Worm (Caenorhabditis elegans) whole organism, dauer: ENCODE data around the gene rpl-32.

Experiments
- unc-62 ChIP-seq: sonication (generic microtip); optimal IDR thresholded peaks from 2 replicates; lab custom pipeline; 2017; ENCODE audit warnings: missing biosample characterization, missing genetic modification reagents, missing genetic modification characterization

Gene rpl-32

DNA sequence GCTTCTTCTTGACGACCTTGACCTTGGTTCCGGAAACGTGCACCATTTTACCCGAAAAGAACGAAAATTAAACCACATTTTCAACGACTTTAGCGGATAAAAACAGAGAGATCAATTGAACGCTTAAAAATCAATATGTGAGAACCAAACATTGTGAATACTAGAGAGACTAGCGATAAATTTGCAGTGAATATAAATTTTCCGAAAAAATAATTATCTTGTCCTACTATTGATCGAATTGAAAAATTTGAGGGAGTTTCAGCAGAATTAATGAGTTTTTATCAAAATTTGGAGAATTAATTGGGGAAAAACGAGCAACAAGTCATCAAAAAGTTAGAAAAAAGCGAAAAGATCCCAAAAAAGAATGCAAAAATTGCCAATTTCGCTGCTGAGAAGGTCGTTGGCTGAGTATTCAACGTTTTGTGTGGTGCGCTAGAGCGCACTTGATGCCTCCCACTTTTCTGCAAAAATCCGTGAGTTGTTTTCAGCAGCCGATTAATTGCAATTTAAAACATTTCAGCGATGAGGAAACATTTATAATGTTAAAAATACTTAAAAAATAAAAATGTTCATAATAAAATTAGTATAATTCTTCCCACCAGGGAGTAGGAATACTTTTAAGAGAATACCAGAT is at the start of gene rpl-32:
rpl-32 (minus strand) TSS at position 51 of the 634 bp plus-strand sequence.
- no peak for TF ChIP-seq unc-62

DNA sequence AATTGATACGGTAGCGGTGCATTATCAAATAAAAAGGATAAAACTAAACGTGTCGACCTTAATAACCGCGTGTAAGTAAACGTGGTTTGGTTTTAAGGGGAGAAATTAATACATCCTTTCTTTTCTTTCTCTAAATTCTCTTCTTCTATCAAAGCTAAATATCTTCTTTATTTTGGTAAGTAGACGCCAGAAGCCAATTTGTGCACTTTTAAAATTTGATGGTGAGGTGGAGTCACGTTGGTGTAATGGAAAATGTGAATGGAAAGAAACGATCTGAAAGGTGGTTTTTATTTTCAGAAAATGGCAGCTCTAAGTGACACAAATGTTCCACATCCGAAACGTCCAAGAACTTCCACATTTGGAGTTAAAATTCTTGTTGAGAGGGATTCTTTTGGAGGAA is 43.9 kb upstream of the rpl-32 start, which contains the start of gene T24H10.5:
T24H10.5 (plus strand) TSS at position 301 of the 400 bp plus-strand sequence.
- TF ChIP-seq unc-62, result no peak

DNA sequence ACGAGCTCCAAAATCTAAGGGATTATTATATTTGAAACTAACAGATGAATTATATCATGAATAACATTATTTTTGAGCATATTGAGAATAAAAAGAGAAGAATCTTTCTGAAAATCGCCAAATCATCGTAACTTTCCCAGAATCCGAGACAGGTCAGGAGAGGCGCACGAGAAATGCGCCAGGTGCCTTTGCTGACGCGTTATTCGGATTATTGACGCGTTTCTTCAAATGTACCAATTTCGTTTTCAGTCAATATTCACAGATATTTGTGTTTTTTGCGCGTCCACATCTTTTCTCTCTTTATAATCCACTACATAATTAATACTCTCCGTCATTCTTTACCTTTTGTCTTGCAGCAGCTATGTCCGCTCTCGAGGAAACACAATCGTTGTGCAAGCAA is 42.1 kb upstream of the rpl-32 start, which contains the start of gene T24H10.1:
T24H10.1 (plus strand) TSS at position 355 of the 400 bp plus-strand sequence.
- TF ChIP-seq unc-62, result no peak

ce11 chrII:9098505-9098904 is 41.6 kb upstream of the rpl-32 start, which contains the start of gene clh-5:
Gene clh-5 (minus strand): TSS chrII:9098605.
- TF ChIP-seq unc-62, result no peak

DNA sequence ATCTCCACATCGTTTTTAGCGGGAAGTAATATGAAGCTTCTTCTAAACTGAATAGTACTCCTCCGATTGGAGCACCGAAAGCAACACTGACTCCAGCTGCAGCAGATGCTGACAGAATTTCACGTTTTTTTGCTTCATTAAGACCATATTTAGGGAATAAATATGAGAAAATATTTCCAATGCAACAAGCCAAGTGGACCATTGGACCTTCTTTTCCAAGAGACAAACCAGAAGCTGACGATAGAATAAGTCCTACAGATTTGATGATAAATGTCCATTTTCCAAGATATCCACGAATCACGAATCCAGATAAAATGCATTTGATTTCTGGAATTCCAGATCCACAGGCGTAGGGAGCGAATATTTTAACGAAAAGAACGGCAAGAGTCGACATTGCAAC is 40.4 kb upstream of the rpl-32 start:
- no peak for TF ChIP-seq unc-62

- TF ChIP-seq unc-62, result no peak
Measured at ce11 chrII:9094247-9094790, 37.4 kb upstream of the rpl-32 start.

DNA sequence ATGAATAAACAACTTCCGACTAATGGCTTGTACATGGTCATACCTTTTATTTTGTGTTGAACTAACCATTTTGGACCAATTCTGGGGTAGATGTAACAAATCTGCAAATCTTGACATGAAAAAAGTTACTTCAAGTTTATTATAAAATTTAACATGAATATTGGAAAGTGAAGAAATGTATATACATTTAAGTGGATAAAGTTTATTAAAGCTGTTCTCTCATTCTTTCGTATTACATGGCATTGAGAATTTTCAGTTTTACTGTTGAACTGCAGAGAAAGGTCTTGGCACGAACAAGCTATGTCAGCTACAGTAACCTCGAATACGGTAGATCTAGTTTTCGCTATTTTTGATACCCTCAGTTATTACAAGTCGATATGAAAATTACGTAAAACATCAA is 36.7 kb upstream of the rpl-32 start, which contains the start of gene C07H4.1:
C07H4.1 (minus strand) TSS at position 101 of the 400 bp plus-strand sequence.
- no peak for TF ChIP-seq unc-62

- no peak for TF ChIP-seq unc-62
Measured at ce11 chrII:9092910-9093309, 36.0 kb upstream of the rpl-32 start.

ce11 chrII:9086308-9086707 is 29.4 kb upstream of the rpl-32 start, which contains the start of gene hlh-3:
Gene hlh-3 (plus strand): TSS chrII:9086608.
- no peak for TF ChIP-seq unc-62

DNA sequence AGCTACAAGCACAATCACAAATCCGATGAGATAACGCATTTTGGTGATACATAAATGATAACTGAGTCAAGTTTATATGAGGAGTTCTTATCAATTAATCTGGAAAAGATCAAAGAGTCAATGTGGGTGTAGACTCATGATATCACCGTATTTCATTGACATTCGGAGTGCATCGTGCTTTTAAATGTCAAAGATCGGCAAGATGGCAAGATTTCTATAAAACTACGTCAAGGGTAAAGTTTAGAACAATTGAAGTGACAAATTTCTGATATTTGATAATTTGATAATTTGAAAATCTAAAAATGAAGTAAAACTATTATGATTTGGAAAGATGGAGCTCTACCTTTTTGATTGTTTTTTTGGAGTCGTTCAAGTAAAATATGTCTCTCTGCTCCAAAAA is 26.2 kb upstream of the rpl-32 start, which contains the start of gene sysm-1:
sysm-1 (minus strand) TSS at position 101 of the 400 bp plus-strand sequence.
- no peak for TF ChIP-seq unc-62

ce11 chrII:9078351-9078750 is 21.5 kb upstream of the rpl-32 start:
- no peak for TF ChIP-seq unc-62

ce11 chrII:9076098-9076879 is 19.4 kb upstream of the rpl-32 start:
- TF ChIP-seq unc-62, result no peak

- no peak for TF ChIP-seq unc-62
Measured at ce11 chrII:9074492-9074891, 17.6 kb upstream of the rpl-32 start.

DNA sequence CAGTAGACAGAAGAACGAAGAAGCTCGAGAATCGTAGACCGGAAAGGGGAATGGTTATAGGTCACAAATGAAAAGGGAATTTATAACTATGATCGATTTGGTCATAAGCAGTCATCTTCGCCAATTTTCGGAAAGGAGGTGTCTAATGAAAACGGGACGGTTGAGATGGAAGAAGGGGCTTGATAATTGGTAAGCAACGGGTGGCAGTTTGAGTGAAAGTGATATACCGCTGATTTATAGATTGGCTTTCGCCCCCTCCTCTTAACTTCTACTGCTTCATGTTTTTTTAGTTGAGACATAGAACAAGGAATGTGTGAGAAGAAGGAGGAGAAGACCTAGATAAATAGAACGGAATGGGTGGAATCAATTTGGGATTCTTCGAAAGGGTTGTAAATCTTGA is 15.9 kb upstream of the rpl-32 start:
- no peak for TF ChIP-seq unc-62

ce11 chrII:9070740-9071139 is 13.9 kb upstream of the rpl-32 start, which contains the start of gene T24B8.4:
Gene T24B8.4 (minus strand): TSS chrII:9070840.
- TF ChIP-seq unc-62, result no peak

DNA sequence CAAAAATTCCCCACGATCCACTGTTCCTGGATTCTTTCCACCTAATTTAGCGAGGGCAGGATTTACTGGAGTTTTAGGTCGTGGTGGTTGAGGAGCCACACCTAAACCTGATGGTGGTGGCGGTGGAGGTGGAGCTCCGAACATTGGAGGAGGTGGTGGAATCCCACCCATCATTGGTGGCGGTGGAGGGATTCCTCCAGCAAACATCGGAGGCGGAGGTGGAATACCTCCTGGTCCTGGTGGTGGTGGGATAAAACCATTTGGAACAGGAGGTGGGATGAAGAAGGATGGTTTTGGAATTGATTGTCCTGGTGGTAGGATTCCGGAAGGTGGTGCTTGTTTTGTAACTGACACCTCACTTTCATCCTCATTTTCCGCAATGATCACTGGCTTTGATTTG is 13.0 kb upstream of the rpl-32 start:
- TF ChIP-seq unc-62, result no peak

DNA sequence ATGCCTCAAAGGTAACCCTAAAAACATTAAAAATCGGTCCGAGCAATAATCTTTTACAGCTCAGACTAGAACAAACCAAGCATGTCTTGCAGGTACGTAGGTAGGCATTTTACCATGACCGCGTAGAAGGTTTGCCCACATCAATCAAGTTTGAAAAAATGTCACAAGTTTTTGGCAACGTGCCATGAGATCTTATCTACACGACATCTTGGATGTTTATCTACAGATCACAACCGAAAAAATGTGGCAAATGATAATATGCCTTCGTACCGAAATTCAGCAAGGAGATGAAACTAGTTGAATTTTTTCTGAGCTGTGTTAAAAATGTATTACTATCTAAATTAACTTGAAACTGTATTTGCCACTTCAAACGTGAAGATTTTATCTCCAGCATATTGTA is 7.6 kb upstream of the rpl-32 start:
- TF ChIP-seq unc-62, result no peak
